Worm (Caenorhabditis elegans) whole organism, late embryonic: Measurements from ENCODE around the gene oac-5.

Source experiments
- C08G9.2 ChIP-seq: sonication (generic microtip); optimal IDR thresholded peaks from 2 replicates; lab custom pipeline; 2016; ENCODE audit warnings: mild to moderate bottlenecking, missing genetic modification characterization, moderate library complexity, missing compliant biosample characterization
- C38D4.7 ChIP-seq: fragments of 200-800 bp; sonication (Bioruptor generic); optimal IDR thresholded peaks from 2 replicates; lab custom pipeline; 2018; ENCODE audit warnings: mild to moderate bottlenecking, missing genetic modification characterization, moderate library complexity, missing compliant biosample characterization
- K02D7.2 ChIP-seq: sonication (generic microtip); optimal IDR thresholded peaks from 2 replicates; lab custom pipeline; 2017; ENCODE audit warnings: mild to moderate bottlenecking, missing genetic modification characterization, missing compliant biosample characterization
- ceh-14 ChIP-seq: sonication (generic microtip); optimal IDR thresholded peaks from 2 replicates; lab custom pipeline; 2016; ENCODE audit warnings: missing genotype, missing genetic modification characterization, missing compliant biosample characterization
- ceh-18 ChIP-seq: sonication (generic microtip); optimal IDR thresholded peaks from 2 replicates; lab custom pipeline; 2016; ENCODE audit warnings: missing genetic modification characterization, missing compliant biosample characterization
- ceh-19 ChIP-seq: fragments of 200-800 bp; sonication (Bioruptor generic); optimal IDR thresholded peaks from 2 replicates; lab custom pipeline; 2018; ENCODE audit warnings: mild to moderate bottlenecking, missing genetic modification characterization, missing compliant biosample characterization
- ceh-30 ChIP-seq: fragments of 150-350 bp; optimal IDR thresholded peaks from 2 replicates; lab custom pipeline; 2014; ENCODE audit warnings: missing biosample characterization, missing genetic modification characterization
- ceh-31 ChIP-seq: sonication (generic microtip); optimal IDR thresholded peaks from 2 replicates; lab custom pipeline; 2016; ENCODE audit warnings: missing genetic modification characterization, missing compliant biosample characterization
- ceh-45 ChIP-seq: fragments of 200-800 bp; sonication (Bioruptor generic); IDR thresholded peaks from 2 replicates; pipeline ENCODE4 v1.3.6; 2022; ENCODE audit warnings: missing genetic modification reagents, missing genetic modification characterization, missing compliant biosample characterization
- ceh-48 ChIP-seq: sonication (generic microtip); optimal IDR thresholded peaks from 2 replicates; lab custom pipeline; 2016; ENCODE audit warnings: missing genetic modification characterization, inconsistent platforms, missing compliant biosample characterization
- ceh-9 ChIP-seq: sonication (generic microtip); optimal IDR thresholded peaks from 2 replicates; lab custom pipeline; 2016; ENCODE audit warnings: mild to moderate bottlenecking, missing genetic modification characterization, inconsistent platforms, missing compliant biosample characterization
- che-1 ChIP-seq: sonication (generic microtip); optimal IDR thresholded peaks from 2 replicates; lab custom pipeline; 2016; ENCODE audit warnings: mild to moderate bottlenecking, missing genetic modification characterization, missing compliant biosample characterization
- dmd-4 ChIP-seq: sonication (generic microtip); optimal IDR thresholded peaks from 2 replicates; lab custom pipeline; 2016; ENCODE audit warnings: borderline replicate concordance, missing genetic modification characterization, missing compliant biosample characterization
- elt-2 ChIP-seq: sonication (generic microtip); optimal IDR thresholded peaks from 2 replicates; lab custom pipeline; 2016; ENCODE audit warnings: missing genetic modification reagents, missing genetic modification characterization, missing compliant biosample characterization
- elt-4 ChIP-seq: sonication (generic microtip); optimal IDR thresholded peaks from 2 replicates; lab custom pipeline; 2016; ENCODE audit warnings: missing genetic modification characterization, missing compliant biosample characterization
- eyg-1 ChIP-seq: sonication (generic microtip); optimal IDR thresholded peaks from 2 replicates; lab custom pipeline; 2016; ENCODE audit warnings: missing genotype, missing genetic modification characterization, missing compliant biosample characterization
- fax-1 ChIP-seq: sonication (generic microtip); optimal IDR thresholded peaks from 2 replicates; lab custom pipeline; 2016; ENCODE audit warnings: missing genotype, missing genetic modification characterization, missing compliant biosample characterization
- hlh-13 ChIP-seq: fragments of 200-800 bp; sonication (Bioruptor generic); optimal IDR thresholded peaks from 2 replicates; lab custom pipeline; 2018; ENCODE audit warnings: mild to moderate bottlenecking, missing genetic modification characterization, missing compliant biosample characterization
- hlh-15 ChIP-seq: sonication (generic microtip); optimal IDR thresholded peaks from 2 replicates; lab custom pipeline; 2016; ENCODE audit warnings: missing genetic modification characterization, missing compliant biosample characterization
- hlh-30 ChIP-seq: sonication (generic microtip); optimal IDR thresholded peaks from 2 replicates; lab custom pipeline; 2017; ENCODE audit warnings: antibody characterized with exemption, missing genetic modification characterization, missing compliant biosample characterization; ENCODE audit not compliant: insufficient read depth
- hlh-6 ChIP-seq: sonication (generic microtip); optimal IDR thresholded peaks from 2 replicates; lab custom pipeline; 2016; ENCODE audit warnings: missing genotype, missing genetic modification characterization, missing compliant biosample characterization
- lin-11 ChIP-seq: fragments of 200-800 bp; sonication (Bioruptor generic); optimal IDR thresholded peaks from 2 replicates; lab custom pipeline; 2018; ENCODE audit warnings: mild to moderate bottlenecking, missing genetic modification characterization, missing compliant biosample characterization
- nfya-1 ChIP-seq: sonication (generic microtip); optimal IDR thresholded peaks from 2 replicates; lab custom pipeline; 2017; ENCODE audit warnings: missing genetic modification characterization, mild to moderate bottlenecking, missing compliant biosample characterization, antibody characterized with exemption, moderate library complexity
- nhr-11 ChIP-seq: fragments of 150-350 bp; optimal IDR thresholded peaks from 2 replicates; lab custom pipeline; 2014; ENCODE audit warnings: missing biosample characterization, missing genetic modification characterization
- nhr-232 ChIP-seq: sonication (generic microtip); optimal IDR thresholded peaks from 2 replicates; lab custom pipeline; 2016; ENCODE audit warnings: missing genetic modification characterization, missing compliant biosample characterization
- odd-2 ChIP-seq: sonication (generic microtip); optimal IDR thresholded peaks from 2 replicates; lab custom pipeline; 2017; ENCODE audit warnings: antibody characterized with exemption, mild to moderate bottlenecking, missing genetic modification characterization, missing compliant biosample characterization
- pax-1 ChIP-seq: fragments of 150-350 bp; optimal IDR thresholded peaks from 2 replicates; lab custom pipeline; 2014; ENCODE audit warnings: missing biosample characterization, missing genetic modification characterization
- pha-4 ChIP-seq: fragments of 150-350 bp; optimal IDR thresholded peaks from 2 replicates; lab custom pipeline; 2018; ENCODE audit warnings: missing biosample characterization, missing genetic modification reagents, missing genetic modification characterization
- pqm-1 ChIP-seq: sonication (generic microtip); optimal IDR thresholded peaks from 2 replicates; lab custom pipeline; 2016; ENCODE audit warnings: missing genetic modification characterization, missing compliant biosample characterization
- pros-1 ChIP-seq: fragments of 150-350 bp; optimal IDR thresholded peaks from 2 replicates; lab custom pipeline; 2014; ENCODE audit warnings: missing biosample characterization, missing genetic modification reagents, missing genetic modification characterization
- rnt-1 ChIP-seq: sonication (generic microtip); optimal IDR thresholded peaks from 2 replicates; lab custom pipeline; 2016; ENCODE audit warnings: missing genetic modification characterization, missing compliant biosample characterization
- sdc-2 ChIP-seq: sonication (generic microtip); optimal IDR thresholded peaks from 2 replicates; lab custom pipeline; 2016; ENCODE audit warnings: missing genotype, missing genetic modification characterization, missing compliant biosample characterization
- sox-2 ChIP-seq: fragments of 200-800 bp; sonication (Bioruptor generic); IDR thresholded peaks from 2 replicates; pipeline ENCODE4 v1.3.6; 2022; ENCODE audit warnings: missing genetic modification reagents, missing genetic modification characterization, missing compliant biosample characterization
- tbx-7 ChIP-seq: sonication (generic microtip); optimal IDR thresholded peaks from 2 replicates; lab custom pipeline; 2016; ENCODE audit warnings: missing genotype, missing genetic modification characterization, missing compliant biosample characterization
- unc-86 ChIP-seq: sonication (generic microtip); optimal IDR thresholded peaks from 2 replicates; lab custom pipeline; 2016; ENCODE audit warnings: missing genetic modification characterization, missing compliant biosample characterization
- zip-5 ChIP-seq: sonication (generic microtip); optimal IDR thresholded peaks from 2 replicates; lab custom pipeline; 2016; ENCODE audit warnings: missing genetic modification characterization, missing compliant biosample characterization

The oac-5 gene

ce11 chrV:16256395-16256794, 36.1 kb upstream of the oac-5 start, which contains the start of gene bgnt-1.3:
Gene bgnt-1.3, minus strand, starts transcription at chrV:16256495.
- no peak for TF ChIP-seq elt-4 (tag; lab: Kevin White, UChicago)
- no peak for TF ChIP-seq pros-1
- TF ChIP-seq ceh-31 (tag; lab: Kevin White, UChicago) = no peak
- no peak for TF ChIP-seq ceh-14 (tag; lab: Kevin White, UChicago)
- no peak for TF ChIP-seq odd-2 (tag; lab: Kevin White, UChicago)
- no peak for TF ChIP-seq lin-11 (tag; lab: Kevin White, UChicago)
- no peak for TF ChIP-seq hlh-30
- TF ChIP-seq ceh-19 (GFP tag; lab: Kevin White, UChicago) = no peak
- no peak for TF ChIP-seq C38D4.7 (GFP tag; lab: Kevin White, UChicago)
- no peak for TF ChIP-seq che-1 (tag; lab: Kevin White, UChicago)
- no peak for TF ChIP-seq rnt-1 (tag; lab: Kevin White, UChicago)

- no peak for TF ChIP-seq ceh-48 (tag; lab: Kevin White, UChicago)
- no peak for TF ChIP-seq nhr-232 (tag; lab: Kevin White, UChicago)
- TF ChIP-seq nhr-11 (tag; lab: Kevin White, UChicago) = no peak
- TF ChIP-seq ceh-31 (tag; lab: Kevin White, UChicago) = no peak
- TF ChIP-seq ceh-9 (tag; lab: Kevin White, UChicago) = no peak
- no peak for TF ChIP-seq che-1 (tag; lab: Kevin White, UChicago)
- TF ChIP-seq unc-86 (tag; lab: Kevin White, UChicago) = no peak
- TF ChIP-seq ceh-18 (tag; lab: Kevin White, UChicago) = no peak
- no peak for TF ChIP-seq zip-5
- TF ChIP-seq ceh-45 (GFP tag; lab: Robert Waterston, UW) = no peak
- no peak for TF ChIP-seq pqm-1 (tag; lab: Kevin White, UChicago)
- TF ChIP-seq sox-2 (GFP tag; lab: Robert Waterston, UW) = no peak
- no peak for TF ChIP-seq dmd-4 (tag; lab: Kevin White, UChicago)
Measured at ce11 chrV:16258142-16258541, 34.4 kb upstream of the oac-5 start, which contains the start of gene nhr-218. Gene nhr-218, plus strand, starts transcription at chrV:16258442.

ce11 chrV:16259684-16260083, 32.8 kb upstream of the oac-5 start, which contains the start of gene nhr-127:
Gene nhr-127, plus strand, starts transcription at chrV:16259984.
- TF ChIP-seq pha-4 (tag; lab: Kevin White, UChicago) = no peak
- TF ChIP-seq K02D7.2 (tag; lab: Kevin White, UChicago) = no peak
- TF ChIP-seq hlh-15 (tag; lab: Kevin White, UChicago) = no peak
- no peak for TF ChIP-seq hlh-6
- no peak for TF ChIP-seq ceh-9 (tag; lab: Kevin White, UChicago)
- TF ChIP-seq ceh-14 (tag; lab: Kevin White, UChicago) = no peak
- TF ChIP-seq che-1 (tag; lab: Kevin White, UChicago) = no peak
- no peak for TF ChIP-seq elt-2 (tag; lab: Kevin White, UChicago)
- no peak for TF ChIP-seq pax-1 (tag; lab: Kevin White, UChicago)
- no peak for TF ChIP-seq ceh-30
- no peak for TF ChIP-seq elt-4 (tag; lab: Kevin White, UChicago)
- no peak for TF ChIP-seq rnt-1 (tag; lab: Kevin White, UChicago)
- TF ChIP-seq nhr-11 (tag; lab: Kevin White, UChicago) = no peak
- TF ChIP-seq eyg-1 (tag; lab: Kevin White, UChicago) = no peak
- TF ChIP-seq sdc-2 (tag; lab: Kevin White, UChicago) = no peak
- no peak for TF ChIP-seq dmd-4 (tag; lab: Kevin White, UChicago)

ce11 chrV:16266514-16266913, 26.0 kb upstream of the oac-5 start, which contains the start of gene T13F3.4:
Gene T13F3.4, minus strand, starts transcription at chrV:16266614.
- TF ChIP-seq C38D4.7 (GFP tag; lab: Kevin White, UChicago) = no peak
- no peak for TF ChIP-seq lin-11 (tag; lab: Kevin White, UChicago)
- no peak for TF ChIP-seq sox-2 (GFP tag; lab: Robert Waterston, UW)
- no peak for TF ChIP-seq hlh-13
- no peak for TF ChIP-seq pros-1
- TF ChIP-seq nfya-1 (tag; lab: Kevin White, UChicago) = no peak
- TF ChIP-seq ceh-30 = no peak
- no peak for TF ChIP-seq fax-1 (tag; lab: Kevin White, UChicago)
- TF ChIP-seq ceh-31 (tag; lab: Kevin White, UChicago) = no peak
- TF ChIP-seq dmd-4 (tag; lab: Kevin White, UChicago) = no peak
- TF ChIP-seq tbx-7 (tag; lab: Kevin White, UChicago) = no peak
- TF ChIP-seq ceh-14 (tag; lab: Kevin White, UChicago) = no peak
- no peak for TF ChIP-seq C08G9.2
